Fruit fly (Drosophila melanogaster): ENCODE measurements around the gene rols.

rols gene

DNA sequence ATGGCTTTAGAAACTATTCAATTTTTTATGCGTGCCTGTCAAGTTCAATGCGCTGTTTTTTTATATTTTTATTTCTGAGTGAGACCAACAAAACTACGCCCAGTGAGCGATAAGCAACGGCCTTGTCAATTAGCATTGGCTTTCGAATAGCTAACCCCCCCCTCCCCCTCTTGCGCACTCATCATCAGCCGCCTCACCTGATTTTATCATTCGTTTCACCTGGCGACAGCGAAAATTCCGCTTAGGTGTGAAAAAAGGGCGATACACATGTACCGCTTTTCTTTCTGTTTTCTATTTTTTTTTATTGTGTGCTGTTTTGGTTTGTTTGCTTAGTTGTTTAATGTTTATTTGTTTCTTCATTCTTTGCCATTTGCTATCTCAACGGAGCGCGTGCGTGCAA is 10.3 kb upstream of the rols start:
- TF ChIP-seq CTCF (optimal IDR thresholded peaks at IDR 0.05) (no peak), CG8478 (optimal IDR thresholded peaks at IDR 0.05) (no peak)

DNA sequence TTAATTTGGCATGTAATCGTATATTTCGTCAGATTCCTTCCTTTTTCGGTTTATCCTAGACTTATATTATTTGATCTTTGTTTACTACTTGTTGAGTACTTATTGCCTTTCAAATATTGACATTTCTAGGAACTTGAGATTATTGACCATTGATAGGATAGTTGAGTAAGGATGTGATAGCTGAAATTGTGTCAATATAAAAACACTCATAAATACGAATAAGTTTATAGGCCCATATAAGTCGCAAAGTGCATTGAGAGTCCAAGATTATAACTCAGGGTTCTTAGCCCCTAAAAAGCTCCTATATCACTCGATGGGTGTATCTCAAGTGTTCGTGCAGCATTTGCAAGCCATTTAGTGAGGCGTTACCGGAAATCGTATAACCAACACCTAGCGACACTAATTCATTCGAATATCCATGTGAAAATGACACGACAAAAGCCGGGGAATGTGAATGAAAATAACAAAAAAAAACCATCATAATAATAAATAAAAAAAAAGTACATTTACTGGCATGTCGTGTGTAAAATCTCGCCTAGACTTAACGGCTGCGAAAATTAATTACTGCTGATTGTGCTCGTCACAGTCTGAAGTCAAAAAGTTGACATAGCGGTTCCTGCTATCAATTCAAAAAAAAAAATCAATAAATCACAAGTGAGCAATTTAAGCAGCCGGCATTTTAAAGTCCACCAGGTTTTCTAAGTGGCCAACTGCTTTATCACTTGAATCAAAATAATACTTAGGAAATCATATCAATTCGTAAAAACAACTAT is 9.4 kb upstream of the rols start:
- TF ChIP-seq CTCF (optimal IDR thresholded peaks at IDR 0.05), result no peak
- TF ChIP-seq CG8478 (optimal IDR thresholded peaks at IDR 0.05), result no peak

DNA sequence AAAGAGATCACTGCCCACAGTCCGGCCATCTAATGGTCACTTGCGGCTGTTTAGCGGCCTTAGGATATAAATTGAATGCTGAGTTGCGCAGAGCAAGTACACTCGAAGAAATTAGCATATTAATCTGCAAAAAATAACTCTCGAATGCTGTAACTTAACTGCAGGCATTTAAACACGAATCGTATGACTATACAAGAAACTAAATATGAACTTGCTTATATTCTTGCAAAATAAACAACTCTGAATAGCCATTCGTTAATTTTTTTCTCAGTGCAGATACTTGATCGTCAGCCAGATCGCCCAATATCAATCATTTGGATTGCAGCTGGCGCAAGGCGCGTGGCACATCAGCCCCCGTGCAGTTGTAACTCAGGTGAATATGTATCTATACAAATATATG is 8.4 kb upstream of the rols start:
- TF ChIP-seq CTCF (optimal IDR thresholded peaks at IDR 0.05) (no peak), CG8478 (optimal IDR thresholded peaks at IDR 0.05) (no peak)

DNA sequence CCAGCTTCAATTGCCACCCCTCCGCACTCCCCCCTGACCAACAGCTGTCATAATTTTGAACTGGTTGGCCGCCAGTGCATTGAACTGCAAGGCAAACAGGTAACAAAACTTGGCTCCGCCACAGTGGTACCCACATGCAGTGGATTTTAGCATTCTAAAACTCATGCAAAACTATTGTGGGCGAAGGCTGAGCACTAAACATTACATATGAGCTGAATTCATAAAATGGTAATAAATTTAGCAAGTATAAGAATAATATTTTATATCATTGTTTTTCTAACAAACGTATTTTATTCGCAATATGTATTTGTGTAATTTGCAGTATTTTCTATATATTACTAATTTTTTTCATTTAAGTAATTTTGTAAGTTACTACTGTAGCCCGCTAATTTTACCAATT is 7.7 kb upstream of the rols start:
- no peak for TF ChIP-seq CTCF (optimal IDR thresholded peaks at IDR 0.05)
- TF ChIP-seq CG8478 (optimal IDR thresholded peaks at IDR 0.05), result no peak

DNA sequence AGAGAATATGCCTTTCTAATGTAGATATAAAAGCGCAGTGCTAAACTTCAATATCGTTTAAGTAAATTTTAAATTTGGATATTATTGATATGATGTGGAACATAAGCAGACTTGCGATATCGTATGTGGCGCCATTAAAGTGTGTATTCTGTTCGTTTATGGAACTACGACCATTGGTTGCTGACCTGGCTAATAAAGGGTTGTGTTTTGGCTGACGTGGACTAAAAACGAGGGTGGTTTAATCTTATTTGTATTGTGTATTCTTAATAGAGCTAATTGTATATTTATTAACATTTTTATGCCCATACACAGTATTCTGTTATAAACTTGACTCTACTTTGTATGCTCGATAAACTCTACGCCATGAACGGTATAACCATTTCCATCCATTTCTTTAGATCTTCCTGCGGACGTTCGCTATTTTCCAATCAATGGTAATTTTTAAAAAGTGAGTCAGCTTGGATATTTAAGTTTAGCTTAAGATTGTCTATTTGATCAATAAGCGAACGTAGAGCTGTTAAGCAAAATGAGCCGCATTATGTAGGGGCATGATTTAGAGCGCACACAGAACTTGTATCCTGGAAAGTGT is 2.1 kb upstream of the rols start:
- peak; percentile 94 to 95 for TF ChIP-seq CTCF (optimal IDR thresholded peaks at IDR 0.05)
- TF ChIP-seq CG8478 (optimal IDR thresholded peaks at IDR 0.05), result no peak

DNA sequence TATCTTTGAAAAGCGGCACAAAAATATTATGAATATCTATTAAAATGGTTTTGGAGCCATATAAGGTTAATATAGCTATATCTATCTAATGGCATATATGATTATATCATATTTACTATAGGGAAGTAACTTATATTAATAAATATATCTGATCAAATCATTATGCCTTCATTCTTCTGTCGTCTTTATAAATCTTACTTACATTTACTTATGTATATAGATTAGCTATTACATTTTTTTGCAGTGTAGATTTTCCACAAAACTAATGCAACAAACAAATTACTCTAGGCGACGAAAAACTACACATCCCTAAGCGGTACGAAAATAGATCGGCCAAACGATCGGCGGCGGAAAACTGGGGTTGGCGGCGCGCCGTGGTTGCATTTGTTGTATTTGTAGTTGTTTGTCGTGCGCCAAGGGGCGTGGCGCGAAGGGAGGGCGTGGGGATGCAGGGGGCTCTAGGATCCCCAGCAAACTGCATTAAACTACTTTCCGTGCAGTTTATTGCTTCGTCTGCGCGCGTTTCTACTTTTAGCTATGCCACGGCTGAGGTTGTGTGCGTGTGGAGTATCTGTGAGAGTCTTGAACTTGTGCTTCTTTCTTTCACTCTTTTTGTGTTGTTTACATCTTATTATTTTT is 1.1 kb downstream of the rols start:
- TF ChIP-seq CG8478 (optimal IDR thresholded peaks at IDR 0.05), result no peak
- no peak for TF ChIP-seq CTCF (optimal IDR thresholded peaks at IDR 0.05)

DNA sequence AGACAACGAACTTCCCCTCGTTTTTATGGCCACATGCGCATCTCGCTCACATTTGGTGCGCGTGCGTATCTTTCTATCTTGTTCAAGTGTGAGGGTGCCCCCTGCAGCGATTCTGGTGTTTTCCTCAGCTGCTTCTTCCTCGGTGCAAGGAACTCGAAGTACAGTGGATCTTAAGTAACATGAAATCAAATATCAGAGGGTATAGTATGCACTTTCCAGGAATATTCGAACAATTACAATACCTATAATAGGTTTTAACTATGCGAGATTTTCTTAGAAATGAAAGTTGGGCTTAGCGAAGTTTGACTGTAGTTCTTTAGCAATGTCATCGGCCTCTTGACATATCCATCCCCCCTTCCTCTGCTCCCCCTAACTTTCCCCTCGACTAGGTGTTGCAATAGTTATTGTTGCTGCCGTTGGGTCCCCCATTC is 1.9 kb downstream of the rols start:
- TF ChIP-seq CTCF (optimal IDR thresholded peaks at IDR 0.05) (no peak), CG8478 (optimal IDR thresholded peaks at IDR 0.05) (no peak)

DNA sequence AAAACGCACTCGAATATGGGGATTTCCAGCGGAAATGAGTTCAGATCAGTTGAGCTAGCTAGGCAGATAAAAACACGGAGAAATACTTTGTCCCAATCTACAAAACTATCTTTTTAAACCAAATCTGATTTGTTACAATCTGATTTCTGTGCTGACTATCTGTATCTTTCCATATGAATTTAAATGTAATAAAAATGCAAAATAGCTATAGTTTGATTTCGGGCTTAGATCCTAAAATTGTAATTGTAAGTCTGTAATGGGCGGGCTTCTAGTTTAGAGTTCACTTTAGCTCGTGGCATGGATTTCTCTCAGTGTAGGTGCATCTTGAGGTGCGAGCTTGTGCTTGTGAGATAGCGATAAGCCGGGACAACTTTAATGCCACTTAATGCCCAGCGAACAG is 2.4 kb downstream of the rols start:
- no peak for TF ChIP-seq CG8478 (optimal IDR thresholded peaks at IDR 0.05)
- no peak for TF ChIP-seq CTCF (optimal IDR thresholded peaks at IDR 0.05)

DNA sequence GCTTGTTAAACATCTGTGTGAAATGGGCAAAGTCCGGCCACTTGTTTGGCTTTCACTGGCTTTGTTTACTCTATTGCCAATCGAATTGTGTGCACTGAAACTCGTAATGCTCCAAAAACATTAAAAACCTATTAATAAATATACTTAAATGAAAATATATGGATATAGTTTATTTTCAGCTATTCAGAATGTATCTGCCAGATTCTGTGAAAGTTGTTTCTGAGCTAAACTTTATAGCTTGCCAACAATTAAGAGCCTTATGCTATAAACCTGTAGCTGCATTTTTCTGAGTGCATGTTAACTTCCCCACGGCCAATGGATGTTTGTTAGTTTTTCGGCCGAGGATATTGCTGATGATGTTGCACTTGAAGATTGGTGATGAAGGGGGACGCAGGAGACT is 4.6 kb downstream of the rols start:
- TF ChIP-seq CTCF (optimal IDR thresholded peaks at IDR 0.05) (no peak), CG8478 (optimal IDR thresholded peaks at IDR 0.05) (no peak)

DNA sequence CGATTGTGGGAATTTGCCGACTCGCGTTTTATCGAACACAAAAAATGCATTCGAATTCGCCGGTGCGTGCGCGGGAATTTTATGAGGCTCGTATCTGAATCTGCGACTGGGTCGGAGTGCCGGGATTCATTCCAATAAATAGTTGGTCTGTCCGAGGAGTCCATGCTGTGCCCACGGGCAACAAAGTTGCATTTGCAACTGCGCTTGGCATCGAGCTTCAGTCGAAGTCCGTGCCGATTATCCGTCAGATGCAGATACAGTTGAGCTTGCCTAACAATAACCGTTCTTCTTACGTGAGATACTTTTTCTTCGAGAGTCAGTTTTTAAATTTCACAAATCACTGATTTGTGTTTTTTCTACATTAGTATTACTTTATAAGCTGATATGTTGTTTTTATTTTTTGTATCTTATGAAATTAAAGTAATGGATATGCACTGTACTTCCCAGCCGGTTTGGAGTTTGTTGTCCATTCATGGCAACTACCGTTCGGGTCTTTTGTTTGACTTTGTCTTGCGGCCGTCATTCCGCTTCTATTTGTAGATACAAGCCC is 6.3 kb downstream of the rols start:
- TF ChIP-seq CG8478 (optimal IDR thresholded peaks at IDR 0.05) (no peak), CTCF (optimal IDR thresholded peaks at IDR 0.05) (no peak)

DNA sequence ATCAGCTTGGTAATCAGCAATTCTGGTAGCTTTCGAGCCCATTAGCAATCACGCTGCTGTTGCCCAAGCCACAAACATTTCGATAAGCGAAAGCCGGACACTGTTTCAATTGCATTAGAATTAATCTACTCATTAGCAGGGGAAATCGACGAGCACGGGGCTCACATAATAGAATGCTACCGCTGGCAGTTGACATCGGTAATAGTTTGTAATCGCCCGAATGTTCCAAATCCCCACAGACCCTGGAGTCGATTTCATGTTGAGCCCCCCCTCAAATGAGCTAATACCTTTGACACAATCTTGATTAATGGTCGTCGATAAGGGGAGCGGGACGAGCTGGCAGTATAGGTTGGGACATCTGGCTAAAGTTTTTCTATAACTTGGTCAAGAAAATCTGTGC is 7.1 kb downstream of the rols start:
- no peak for TF ChIP-seq CTCF (optimal IDR thresholded peaks at IDR 0.05)
- no peak for TF ChIP-seq CG8478 (optimal IDR thresholded peaks at IDR 0.05)

DNA sequence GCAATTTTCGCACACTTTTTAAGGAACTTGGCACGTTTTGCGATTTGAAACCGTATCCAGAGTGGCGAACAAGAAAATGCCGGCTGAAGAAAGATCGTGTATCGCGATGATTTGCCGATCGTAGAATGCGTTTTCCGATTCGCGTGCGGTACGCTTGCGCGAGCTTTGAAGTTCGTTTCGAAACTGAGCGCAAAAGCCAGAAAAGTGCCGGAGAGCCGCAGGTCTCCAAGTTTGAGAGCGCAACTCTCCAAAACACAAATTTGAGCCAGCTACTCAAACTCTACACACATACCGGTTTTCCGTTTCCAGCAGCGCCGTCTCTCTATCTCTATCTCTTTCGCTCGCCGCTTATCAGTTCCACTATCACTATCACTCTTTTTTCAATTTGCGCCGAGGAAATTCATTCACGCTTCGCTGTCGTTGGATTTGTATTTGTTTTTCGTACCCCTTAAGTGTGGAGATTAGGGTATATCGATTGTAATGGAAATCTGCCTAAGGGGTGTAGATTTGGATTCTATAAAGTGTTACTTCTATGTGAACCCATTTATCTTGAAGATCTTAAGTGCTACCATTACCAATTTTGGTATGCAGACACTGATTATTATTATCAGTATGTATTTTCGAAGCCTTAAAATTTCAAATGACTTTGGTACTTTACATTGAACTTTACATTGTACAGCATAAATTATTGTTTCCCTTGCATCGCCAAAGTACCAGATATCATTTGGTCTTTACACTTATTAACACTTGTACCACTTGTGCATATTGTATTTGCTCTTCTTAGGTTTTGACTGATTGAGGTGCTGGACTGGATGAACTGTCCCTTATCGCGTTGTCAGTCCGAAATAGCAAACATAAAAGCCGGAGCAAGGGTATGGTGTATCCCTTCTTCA is 8.1 kb downstream of the rols start:
- TF ChIP-seq CTCF (optimal IDR thresholded peaks at IDR 0.05) (no peak), CG8478 (optimal IDR thresholded peaks at IDR 0.05) (no peak)

DNA sequence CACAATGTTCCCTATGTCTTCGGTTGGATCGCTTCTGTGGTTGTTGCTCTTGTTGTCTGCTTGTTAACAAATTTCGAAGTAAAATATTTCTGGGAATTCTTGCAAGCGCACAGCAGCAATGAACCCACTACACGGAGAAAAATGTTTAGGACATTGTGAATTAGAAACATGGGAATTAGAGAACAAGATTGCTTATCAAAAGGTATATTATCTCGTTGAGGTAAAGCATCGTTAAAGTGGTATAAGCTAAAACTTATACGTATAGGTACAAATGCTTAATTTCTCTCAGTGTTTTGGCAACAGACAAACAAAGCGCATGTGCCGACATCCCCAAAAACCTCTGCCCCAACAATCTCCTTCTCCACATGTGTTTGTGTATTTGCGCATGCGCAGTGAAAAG is 11.0 kb downstream of the rols start:
- TF ChIP-seq CG8478 (optimal IDR thresholded peaks at IDR 0.05), result no peak
- no peak for TF ChIP-seq CTCF (optimal IDR thresholded peaks at IDR 0.05)

DNA sequence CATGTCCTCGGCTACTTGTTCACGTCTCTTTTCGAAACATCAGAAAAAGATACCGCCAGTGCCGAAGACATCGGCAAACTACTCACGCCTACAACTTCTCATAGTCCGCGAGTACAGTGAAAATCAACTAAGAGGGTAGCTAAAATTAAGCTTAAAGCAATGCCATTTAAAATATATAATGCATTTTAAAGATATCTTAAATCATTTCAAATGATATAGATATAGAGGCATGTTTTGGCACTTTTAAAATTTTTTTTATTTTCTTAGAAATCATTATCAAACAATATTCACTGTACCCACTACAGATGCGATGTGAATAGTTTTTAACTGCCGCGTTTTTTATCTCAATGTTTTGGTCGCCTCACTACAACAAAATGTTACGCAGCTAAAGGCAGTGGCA is 14.0 kb downstream of the rols start:
- TF ChIP-seq CG8478 (optimal IDR thresholded peaks at IDR 0.05), result no peak
- no peak for TF ChIP-seq CTCF (optimal IDR thresholded peaks at IDR 0.05)
